Worm (Caenorhabditis elegans) whole organism, early embryonic: ENCODE measurements around the gene ptr-14.

Experiments used
- B0310.2 ChIP-seq: sonication (generic microtip); optimal IDR thresholded peaks from 2 replicates; lab custom pipeline; 2016; ENCODE audit warnings: mild to moderate bottlenecking, missing genetic modification characterization, missing compliant biosample characterization
- F13C5.2 ChIP-seq: sonication (generic microtip); optimal IDR thresholded peaks from 2 replicates; lab custom pipeline; 2017; ENCODE audit warnings: mild to moderate bottlenecking, missing genetic modification characterization, inconsistent platforms, missing compliant biosample characterization
- aly-1 ChIP-seq: sonication (generic microtip); optimal IDR thresholded peaks from 2 replicates; lab custom pipeline; 2016; ENCODE audit warnings: missing genetic modification characterization, missing compliant biosample characterization
- ama-1 ChIP-seq: fragments of 150-350 bp; optimal IDR thresholded peaks from 2 replicates; lab custom pipeline; 2014
- ceh-13 ChIP-seq: fragments of 200-800 bp; sonication (Bioruptor generic); optimal IDR thresholded peaks from 2 replicates; lab custom pipeline; 2018; ENCODE audit warnings: mild to moderate bottlenecking, missing genetic modification characterization, missing compliant biosample characterization
- ceh-36 ChIP-seq: sonication (generic microtip); optimal IDR thresholded peaks from 2 replicates; lab custom pipeline; 2016; ENCODE audit warnings: missing genetic modification characterization, inconsistent platforms, missing compliant biosample characterization
- ets-7 ChIP-seq: sonication (generic microtip); optimal IDR thresholded peaks from 2 replicates; lab custom pipeline; 2016; ENCODE audit warnings: missing genotype, missing genetic modification characterization, missing compliant biosample characterization
- flt-1 ChIP-seq: fragments of 200-800 bp; sonication (Bioruptor generic); IDR thresholded peaks from 2 replicates; pipeline ENCODE4 v1.3.6; 2022; ENCODE audit warnings: missing genetic modification characterization, missing compliant biosample characterization
- hmbx-1 ChIP-seq: sonication (generic microtip); optimal IDR thresholded peaks from 2 replicates; lab custom pipeline; 2016; ENCODE audit warnings: mild to moderate bottlenecking, missing genetic modification characterization, missing compliant biosample characterization
- hmg-4 ChIP-seq: fragments of 200-800 bp; sonication (Bioruptor generic); optimal IDR thresholded peaks from 2 replicates; lab custom pipeline; 2018; ENCODE audit warnings: mild to moderate bottlenecking, missing genetic modification characterization, missing compliant biosample characterization
- hnd-1 ChIP-seq: sonication (generic microtip); optimal IDR thresholded peaks from 2 replicates; lab custom pipeline; 2016; ENCODE audit warnings: missing genetic modification characterization, missing compliant biosample characterization
- pes-1 ChIP-seq: fragments of 200-800 bp; sonication (Bioruptor generic); IDR thresholded peaks from 2 replicates; pipeline ENCODE4 v1.3.6; 2022; ENCODE audit warnings: missing genetic modification reagents, missing genetic modification characterization, missing compliant biosample characterization
- scrt-1 ChIP-seq: fragments of 200-800 bp; sonication (Bioruptor generic); IDR thresholded peaks from 2 replicates; pipeline ENCODE4 v1.3.6; 2022; ENCODE audit warnings: missing genetic modification characterization, missing compliant biosample characterization
- sea-1 ChIP-seq: fragments of 200-800 bp; sonication (Bioruptor generic); conservative IDR thresholded peaks from 2 replicates; pipeline ENCODE4 v1.3.6; 2022; ENCODE audit warnings: missing genetic modification characterization, missing compliant biosample characterization
- tbx-11 ChIP-seq: fragments of 200-800 bp; sonication (Bioruptor generic); IDR thresholded peaks from 2 replicates; pipeline ENCODE4 v1.3.6; 2022; ENCODE audit warnings: missing genetic modification characterization, missing compliant biosample characterization
- tbx-37 ChIP-seq: fragments of 200-800 bp; sonication (Bioruptor generic); conservative IDR thresholded peaks from 2 replicates; pipeline ENCODE4 v1.3.6; 2022; ENCODE audit warnings: missing genetic modification reagents, missing genetic modification characterization, missing compliant biosample characterization
- tra-4 ChIP-seq: sonication (generic microtip); optimal IDR thresholded peaks from 2 replicates; lab custom pipeline; 2017; ENCODE audit warnings: missing genetic modification characterization, missing compliant biosample characterization

ptr-14 gene

ce11 chrIV:10614918-10615477 lies at the start of gene ptr-14:
Gene ptr-14 (plus strand): TSS chrIV:10615427.
- no peak for TF ChIP-seq B0310.2 (tag; lab: Kevin White, UChicago)
- TF ChIP-seq tra-4 (tag; lab: Kevin White, UChicago) = no peak
- TF ChIP-seq scrt-1 (GFP tag; lab: Robert Waterston, UW) = no peak
- no peak for TF ChIP-seq flt-1 (GFP tag; lab: Robert Waterston, UW)
- no peak for TF ChIP-seq hmg-4

- no peak for TF ChIP-seq tra-4 (tag; lab: Kevin White, UChicago)
- TF ChIP-seq aly-1 (tag; lab: Kevin White, UChicago) = no peak
- TF ChIP-seq ceh-13 (GFP tag; lab: Kevin White, UChicago) = no peak
- no peak for TF ChIP-seq flt-1 (GFP tag; lab: Robert Waterston, UW)
- TF ChIP-seq sea-1 = no peak
- TF ChIP-seq F13C5.2 = no peak
- no peak for TF ChIP-seq hmg-4
- no peak for TF ChIP-seq hnd-1 (tag; lab: Kevin White, UChicago)
- TF ChIP-seq ets-7 (tag; lab: Kevin White, UChicago) = no peak
- no peak for TF ChIP-seq scrt-1 (GFP tag; lab: Robert Waterston, UW)
- TF ChIP-seq tbx-11 (GFP tag; lab: Robert Waterston, UW) = no peak
- no peak for TF ChIP-seq tbx-37 (GFP tag; lab: Robert Waterston, UW)
- no peak for TF ChIP-seq B0310.2 (tag; lab: Kevin White, UChicago)
- TF ChIP-seq pes-1 = no peak
- no peak for TF ChIP-seq hmbx-1 (tag; lab: Kevin White, UChicago)
These were observed 47.4 kb upstream of the ptr-14 start for ce11 chrIV:10567822-10568221.

- TF ChIP-seq aly-1 (tag; lab: Kevin White, UChicago) (no peak), ceh-13 (GFP tag; lab: Kevin White, UChicago) (no peak), hmg-4 (no peak), ama-1 (lab: Kevin White, UChicago) (no peak), B0310.2 (tag; lab: Kevin White, UChicago) (no peak), F13C5.2 (no peak), flt-1 (GFP tag; lab: Robert Waterston, UW) (no peak), hmbx-1 (tag; lab: Kevin White, UChicago) (no peak), hnd-1 (tag; lab: Kevin White, UChicago) (no peak), tra-4 (tag; lab: Kevin White, UChicago) (no peak), ceh-36 (tag; lab: Kevin White, UChicago) (no peak)
These were observed 45.2 kb upstream of the ptr-14 start for ce11 chrIV:10570065-10570464.

- no peak for TF ChIP-seq tbx-11 (GFP tag; lab: Robert Waterston, UW)
- TF ChIP-seq hmg-4 = no peak
- TF ChIP-seq ceh-13 (GFP tag; lab: Kevin White, UChicago) = no peak
- no peak for TF ChIP-seq hnd-1 (tag; lab: Kevin White, UChicago)
- TF ChIP-seq aly-1 (tag; lab: Kevin White, UChicago) = no peak
- no peak for TF ChIP-seq ceh-36 (tag; lab: Kevin White, UChicago)
- no peak for TF ChIP-seq tbx-37 (GFP tag; lab: Robert Waterston, UW)
- TF ChIP-seq F13C5.2 = no peak
- TF ChIP-seq sea-1 = no peak
- TF ChIP-seq tra-4 (tag; lab: Kevin White, UChicago) = no peak
- TF ChIP-seq ama-1 (lab: Kevin White, UChicago) = no peak
- TF ChIP-seq B0310.2 (tag; lab: Kevin White, UChicago) = no peak
These were observed 44.2 kb upstream of the ptr-14 start for ce11 chrIV:10571020-10571419.

- TF ChIP-seq tra-4 (tag; lab: Kevin White, UChicago) = no peak
- no peak for TF ChIP-seq aly-1 (tag; lab: Kevin White, UChicago)
- no peak for TF ChIP-seq hmbx-1 (tag; lab: Kevin White, UChicago)
- TF ChIP-seq hmg-4 = no peak
- TF ChIP-seq tbx-11 (GFP tag; lab: Robert Waterston, UW) = no peak
- no peak for TF ChIP-seq pes-1
- TF ChIP-seq ama-1 (lab: Kevin White, UChicago) = no peak
- no peak for TF ChIP-seq flt-1 (GFP tag; lab: Robert Waterston, UW)
- TF ChIP-seq tbx-37 (GFP tag; lab: Robert Waterston, UW) = no peak
- TF ChIP-seq ets-7 (tag; lab: Kevin White, UChicago) = no peak
- TF ChIP-seq F13C5.2 = no peak
These were observed 41.8 kb upstream of the ptr-14 start for ce11 chrIV:10573471-10573870.

- TF ChIP-seq B0310.2 (tag; lab: Kevin White, UChicago) = no peak
- TF ChIP-seq hmbx-1 (tag; lab: Kevin White, UChicago) = no peak
- no peak for TF ChIP-seq tra-4 (tag; lab: Kevin White, UChicago)
- TF ChIP-seq tbx-37 (GFP tag; lab: Robert Waterston, UW) = no peak
- TF ChIP-seq ceh-13 (GFP tag; lab: Kevin White, UChicago) = no peak
- TF ChIP-seq ama-1 (lab: Kevin White, UChicago) = no peak
- no peak for TF ChIP-seq scrt-1 (GFP tag; lab: Robert Waterston, UW)
These were observed 40.8 kb upstream of the ptr-14 start for ce11 chrIV:10574471-10574870.

ce11 chrIV:10576050-10576449 lies 39.2 kb upstream of the ptr-14 start, which contains the start of gene efn-2:
Gene efn-2 (plus strand): TSS chrIV:10576350.
- TF ChIP-seq sea-1 = no peak
- no peak for TF ChIP-seq scrt-1 (GFP tag; lab: Robert Waterston, UW)
- TF ChIP-seq F13C5.2 = no peak
- no peak for TF ChIP-seq hmg-4
- no peak for TF ChIP-seq pes-1
- no peak for TF ChIP-seq hnd-1 (tag; lab: Kevin White, UChicago)
- no peak for TF ChIP-seq hmbx-1 (tag; lab: Kevin White, UChicago)
- no peak for TF ChIP-seq B0310.2 (tag; lab: Kevin White, UChicago)

ce11 chrIV:10576624-10577023 lies 38.6 kb upstream of the ptr-14 start:
- TF ChIP-seq scrt-1 (GFP tag; lab: Robert Waterston, UW) (no peak), flt-1 (GFP tag; lab: Robert Waterston, UW) (no peak), sea-1 (no peak), hnd-1 (tag; lab: Kevin White, UChicago) (no peak), ama-1 (lab: Kevin White, UChicago) (no peak), aly-1 (tag; lab: Kevin White, UChicago) (no peak)
